Fruit fly (Drosophila melanogaster) whole organism, wandering third instar larva: Measurements from ENCODE around the gene Acn.

Source experiments
- Abd-B ChIP-seq: fragments of >200 bp; optimal IDR thresholded peaks from 2 replicates; lab custom pipeline; 2017; ENCODE audit warnings: missing biosample characterization, missing genetic modification characterization
- CG32264 ChIP-seq: fragments of 200-800 bp; sonication (Bioruptor generic); optimal IDR thresholded peaks from 2 replicates; lab custom pipeline; 2016; ENCODE audit warnings: missing biosample characterization, missing genetic modification characterization
- CG9705 ChIP-seq: fragments of 200-800 bp; sonication (Bioruptor generic); optimal IDR thresholded peaks from 2 replicates; lab custom pipeline; 2018; ENCODE audit warnings: missing biosample characterization, mild to moderate bottlenecking, missing genetic modification characterization
- CrebA ChIP-seq: fragments of 200-800 bp; sonication (Bioruptor generic); optimal IDR thresholded peaks from 2 replicates; lab custom pipeline; 2016; ENCODE audit warnings: missing biosample characterization, mild to moderate bottlenecking, missing genetic modification characterization, borderline replicate concordance
- Dfd ChIP-seq: fragments of >200 bp; optimal IDR thresholded peaks from 2 replicates; lab custom pipeline; 2017; ENCODE audit warnings: missing biosample characterization, missing genetic modification characterization
- Dif ChIP-seq: fragments of 200-275, 200-300 bp; sonication (Bioruptor generic); optimal IDR thresholded peaks from 2 replicates; lab custom pipeline; 2018; ENCODE audit warnings: missing biosample characterization, missing genetic modification characterization; ENCODE audit not compliant: partially characterized antibody
- GATAd ChIP-seq: sonication (Bioruptor generic); optimal IDR thresholded peaks from 2 replicates; lab custom pipeline; 2016; ENCODE audit warnings: missing biosample characterization, missing genetic modification characterization
- HLH106 ChIP-seq: fragments of 200-800 bp; optimal IDR thresholded peaks from 3 replicates; lab custom pipeline; 2019; ENCODE audit warnings: missing biosample characterization, mild to moderate bottlenecking, missing genetic modification characterization, moderate library complexity
- Hnf4 ChIP-seq: fragments of 200-800 bp; sonication (Bioruptor generic); optimal IDR thresholded peaks from 2 replicates; lab custom pipeline; 2016; ENCODE audit warnings: missing biosample characterization, mild to moderate bottlenecking, missing genetic modification characterization
- Hr78 ChIP-seq: fragments of >200 bp; optimal IDR thresholded peaks from 2 replicates; lab custom pipeline; 2017; ENCODE audit warnings: missing biosample characterization, missing genetic modification characterization
- Hr83 ChIP-seq: fragments of 200-300 bp; sonication (Bioruptor generic); optimal IDR thresholded peaks from 2 replicates; lab custom pipeline; 2016; ENCODE audit warnings: missing biosample characterization, mild to moderate bottlenecking, missing genetic modification characterization, moderate library complexity; ENCODE audit not compliant: poor library complexity, severe bottlenecking
- Jra ChIP-seq: sonication (Bioruptor generic); optimal IDR thresholded peaks from 2 replicates; lab custom pipeline; 2016; ENCODE audit warnings: missing biosample characterization, missing genetic modification characterization
- Mio ChIP-seq: sonication (Bioruptor generic); optimal IDR thresholded peaks from 2 replicates; lab custom pipeline; 2016; ENCODE audit warnings: missing biosample characterization, missing genetic modification characterization
- Myc ChIP-seq: fragments of >200 bp; optimal IDR thresholded peaks from 2 replicates; lab custom pipeline; 2017
- N ChIP-seq: fragments of >200 bp; optimal IDR thresholded peaks from 2 replicates; lab custom pipeline; 2018; ENCODE audit warnings: missing biosample characterization, missing external identifiers, missing genetic modification characterization
- OdsH ChIP-seq: fragments of 200-800 bp; sonication (Bioruptor generic); optimal IDR thresholded peaks from 2 replicates; lab custom pipeline; 2016; ENCODE audit warnings: missing biosample characterization, mild to moderate bottlenecking, missing genetic modification characterization
- Rel ChIP-seq, 2 experiments: fragments of 200-800 bp; sonication (Bioruptor generic) in 1 of 2; optimal IDR thresholded peaks; 2 replicates in 1 of 2; 3 replicates in 1 of 2; lab custom pipeline; 2016 to 2019; ENCODE audit warnings: mild to moderate bottlenecking in 2 of 2, missing biosample characterization in 2 of 2, missing genetic modification characterization in 2 of 2, moderate library complexity in 1 of 2
- Sp1 ChIP-seq: fragments of 200-800 bp; sonication (Bioruptor generic); optimal IDR thresholded peaks from 3 replicates; lab custom pipeline; 2019; ENCODE audit warnings: missing biosample characterization, mild to moderate bottlenecking, missing genetic modification characterization, moderate library complexity
- Vsx2 ChIP-seq: fragments of 200-300, 225-300 bp; sonication (Bioruptor generic); optimal IDR thresholded peaks from 2 replicates; lab custom pipeline; 2018; ENCODE audit warnings: missing biosample characterization, missing genetic modification characterization; ENCODE audit not compliant: partially characterized antibody
- br ChIP-seq: fragments of 200-800 bp; sonication (Bioruptor generic); optimal IDR thresholded peaks from 2 replicates; lab custom pipeline; 2016; ENCODE audit warnings: missing biosample characterization, missing genetic modification characterization
- brk ChIP-seq: fragments of 200-800 bp; sonication (Bioruptor generic); optimal IDR thresholded peaks from 2 replicates; lab custom pipeline; 2016; ENCODE audit warnings: missing biosample characterization, mild to moderate bottlenecking, missing genetic modification characterization
- dl ChIP-seq, 2 experiments: fragments of 175-275, 200-275 bp in 1 of 2; fragments of 200-275 bp in 1 of 2; sonication (Bioruptor generic); optimal IDR thresholded peaks; lab custom pipeline; 2018; ENCODE audit warnings: mild to moderate bottlenecking in 2 of 2, missing biosample characterization in 2 of 2, missing genetic modification characterization in 2 of 2, moderate library complexity in 2 of 2; ENCODE audit not compliant: partially characterized antibody in 2 of 2, insufficient read depth in 1 of 2
- dmrt93B ChIP-seq: fragments of 200-800 bp; sonication (Bioruptor generic); optimal IDR thresholded peaks from 2 replicates; lab custom pipeline; 2018; ENCODE audit warnings: missing biosample characterization, mild to moderate bottlenecking, missing genetic modification characterization
- dsf ChIP-seq: sonication (Bioruptor generic); optimal IDR thresholded peaks from 2 replicates; lab custom pipeline; 2016; ENCODE audit warnings: missing biosample characterization, missing genetic modification characterization, borderline replicate concordance
- ey ChIP-seq: fragments of 200-800 bp; sonication (Bioruptor generic); optimal IDR thresholded peaks from 2 replicates; lab custom pipeline; 2016; ENCODE audit warnings: missing biosample characterization, missing genetic modification characterization
- foxo ChIP-seq, 2 experiments: fragments of 200-800 bp; sonication (Bioruptor generic); optimal IDR thresholded peaks; 2 replicates in 1 of 2; 3 replicates in 1 of 2; lab custom pipeline; 2016 to 2017; ENCODE audit warnings: missing biosample characterization in 2 of 2, missing genetic modification characterization in 2 of 2
- fru ChIP-seq: fragments of 200-800 bp; sonication (Bioruptor generic); optimal IDR thresholded peaks from 3 replicates; lab custom pipeline; 2016; ENCODE audit warnings: missing biosample characterization, mild to moderate bottlenecking, missing genetic modification characterization
- h ChIP-seq: fragments of 200-800 bp; sonication (Bioruptor generic); optimal IDR thresholded peaks from 3 replicates; lab custom pipeline; 2016; ENCODE audit warnings: missing biosample characterization, mild to moderate bottlenecking, missing genetic modification characterization
- jim ChIP-seq: fragments of 175-275, 200-325 bp; sonication (Bioruptor generic); optimal IDR thresholded peaks from 2 replicates; lab custom pipeline; 2016; ENCODE audit warnings: missing biosample characterization, mild to moderate bottlenecking, missing genetic modification characterization
- lola ChIP-seq: fragments of >200 bp; optimal IDR thresholded peaks from 2 replicates; lab custom pipeline; 2017; ENCODE audit warnings: missing biosample characterization, missing genetic modification characterization
- pan ChIP-seq: fragments of >200 bp; optimal IDR thresholded peaks from 2 replicates; lab custom pipeline; 2017
- psq ChIP-seq: fragments of 200-800 bp; sonication (Bioruptor generic); optimal IDR thresholded peaks from 3 replicates; lab custom pipeline; 2017; ENCODE audit warnings: missing biosample characterization, mild to moderate bottlenecking, missing genetic modification characterization, moderate library complexity
- rgr ChIP-seq: fragments of 200-800 bp; sonication (Bioruptor generic); optimal IDR thresholded peaks from 3 replicates; lab custom pipeline; 2016; ENCODE audit warnings: missing biosample characterization, mild to moderate bottlenecking, missing genetic modification characterization
- sage ChIP-seq: fragments of 200-800 bp; sonication (Bioruptor generic); optimal IDR thresholded peaks from 2 replicates; lab custom pipeline; 2016; ENCODE audit warnings: missing biosample characterization, mild to moderate bottlenecking, missing genetic modification characterization
- sv ChIP-seq: fragments of 200-800 bp; sonication (Bioruptor generic); optimal IDR thresholded peaks from 3 replicates; lab custom pipeline; 2016; ENCODE audit warnings: missing biosample characterization, missing genetic modification characterization
- tai ChIP-seq: sonication (Bioruptor generic); optimal IDR thresholded peaks from 2 replicates; lab custom pipeline; 2016; ENCODE audit warnings: missing biosample characterization, missing genetic modification characterization
- usp ChIP-seq: fragments of >200 bp; optimal IDR thresholded peaks from 2 replicates; lab custom pipeline; 2017; ENCODE audit warnings: missing biosample characterization, missing genetic modification characterization
- woc ChIP-seq: sonication (Bioruptor generic); optimal IDR thresholded peaks from 2 replicates; lab custom pipeline; 2016; ENCODE audit warnings: missing biosample characterization, mild to moderate bottlenecking, missing genetic modification characterization

Acn gene

DNA sequence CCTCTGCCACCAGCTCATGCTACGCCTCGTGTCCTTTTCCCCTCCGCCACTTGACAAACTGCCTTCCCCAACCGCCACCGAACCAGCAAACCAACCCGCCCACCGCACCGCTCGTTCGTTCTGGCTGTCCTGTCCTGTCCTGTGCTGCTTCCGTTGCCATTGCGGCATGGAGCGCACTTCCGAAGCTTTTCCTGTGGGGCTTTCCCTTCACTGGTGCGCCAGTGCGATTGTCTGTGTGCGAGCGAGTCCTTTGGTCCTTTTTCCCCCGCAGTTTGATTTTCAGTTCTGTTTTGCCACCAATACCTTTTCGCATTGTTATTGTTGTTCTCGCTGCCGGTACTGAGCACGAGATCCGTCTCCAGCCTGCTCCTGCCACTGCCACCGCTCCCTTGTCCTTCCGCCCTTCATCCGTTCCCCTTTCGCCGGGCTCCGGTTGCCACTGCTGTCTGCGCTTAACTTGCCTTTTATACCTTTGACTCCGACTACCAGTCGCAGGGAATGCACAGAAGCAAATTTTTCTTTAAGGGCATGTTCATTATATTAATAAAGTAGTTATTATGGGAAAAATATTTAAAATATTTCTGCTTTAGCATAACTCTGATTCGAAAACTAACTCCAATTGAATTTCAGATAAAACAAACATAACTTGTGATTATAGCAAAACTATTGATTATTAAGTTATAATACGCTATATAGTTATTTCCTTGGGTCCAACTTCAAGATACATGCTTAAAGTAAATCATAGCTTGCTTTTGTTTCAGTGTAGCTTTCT lies 21.0 kb upstream of the Acn start:
- TF ChIP-seq OdsH (GFP tag; lab: Kevin White, UChicago) (peak; percentile 41), woc (GFP tag; lab: Kevin White, UChicago) (no peak), h (peak; percentile 60), Hr78 (no peak), Sp1 (GFP tag; lab: Kevin White, UChicago) (peak; percentile 78), CG9705 (peak; percentile 51), foxo (GFP tag; optimal IDR thresholded peaks at IDR 0.05; lab: Kevin White, UChicago) (peak in 1 of 2 experiments; percentile 69), usp (GFP tag; lab: Kevin White, UChicago) (no peak), jim (GFP tag; lab: Kevin White, UChicago) (no peak), ey (peak; percentile 51), rgr (peak; percentile 52), dsf (no peak), fru (GFP tag; lab: Kevin White, UChicago) (peak; percentile 61), psq (GFP tag; lab: Kevin White, UChicago) (peak; percentile 56), sv (GFP tag; lab: Kevin White, UChicago) (peak; percentile 9), Rel (GFP tag; optimal IDR thresholded peaks at IDR 0.05; lab: Kevin White, UChicago) (no peak), Rel (tag; optimal IDR thresholded peaks at IDR 0.05; lab: Kevin White, UChicago) (peak; percentile 5), Myc (lab: Kevin White, UChicago) (no peak), HLH106 (tag; lab: Kevin White, UChicago) (peak; percentile 76), N (no peak), brk (GFP tag; lab: Kevin White, UChicago) (no peak), Dfd (no peak), br (GFP tag; lab: Kevin White, UChicago) (peak; percentile 24), Jra (GFP tag; lab: Kevin White, UChicago) (no peak), Vsx2 (GFP tag; lab: Kevin White, UChicago) (no peak), lola (GFP tag; lab: Kevin White, UChicago) (no peak), CrebA (GFP tag; lab: Kevin White, UChicago) (no peak), dmrt93B (peak; percentile 49)

dm6 chr2L:19024744-19025059 lies 20.5 kb upstream of the Acn start:
- no peak for TF ChIP-seq psq (GFP tag; lab: Kevin White, UChicago)
- no peak for TF ChIP-seq dl (GFP tag; optimal IDR thresholded peaks at IDR 0.05; lab: Kevin White, UChicago; ENCODE audit: insufficient read depth in 1 of 2, partially characterized antibody in 2 of 2)
- no peak for TF ChIP-seq CG9705
- TF ChIP-seq h: no peak
- TF ChIP-seq Sp1 (GFP tag; lab: Kevin White, UChicago): no peak
- TF ChIP-seq OdsH (GFP tag; lab: Kevin White, UChicago): no peak
- no peak for TF ChIP-seq br (GFP tag; lab: Kevin White, UChicago)

DNA sequence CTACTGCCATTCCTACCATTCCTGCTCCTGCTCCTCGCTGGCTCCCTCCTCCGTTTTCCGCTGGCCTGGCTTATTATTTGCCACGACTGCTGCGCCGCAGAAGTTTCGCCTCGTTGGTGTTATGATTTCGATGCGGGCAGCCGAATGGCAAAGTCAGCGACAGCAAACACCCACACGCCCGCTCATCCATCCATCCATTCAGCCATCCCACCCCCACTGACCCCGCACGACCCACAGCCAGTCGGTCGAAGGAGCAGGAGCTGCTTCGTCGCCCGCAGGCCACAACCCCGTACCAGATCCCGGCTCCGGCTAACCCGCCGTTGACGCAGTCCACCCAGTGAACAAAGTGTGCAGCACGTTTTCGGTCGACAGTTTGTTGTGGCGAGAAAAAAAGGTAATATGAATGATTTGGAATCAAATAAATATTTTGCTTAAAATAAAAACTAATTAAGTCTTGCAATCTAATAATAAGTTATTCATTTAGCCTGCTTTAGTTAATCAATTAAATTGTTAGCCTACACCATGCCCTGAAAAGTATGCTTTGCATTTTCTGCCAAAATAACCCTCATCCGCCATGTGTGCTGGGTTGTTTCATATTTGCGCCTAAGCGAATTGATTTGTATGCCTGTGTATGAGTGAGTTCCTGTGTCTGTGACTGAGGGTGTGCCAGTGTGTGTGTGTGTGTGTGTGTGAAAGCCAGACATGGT lies 18.5 kb upstream of the Acn start:
- TF ChIP-seq dmrt93B: peak; percentile 26
- no peak for TF ChIP-seq Hr83
- no peak for TF ChIP-seq Abd-B (GFP tag; lab: Kevin White, UChicago)
- TF ChIP-seq br (GFP tag; lab: Kevin White, UChicago): peak; percentile 20
- TF ChIP-seq h: peak; percentile 37
- TF ChIP-seq OdsH (GFP tag; lab: Kevin White, UChicago): peak; percentile 38
- no peak for TF ChIP-seq woc (GFP tag; lab: Kevin White, UChicago)
- TF ChIP-seq Rel (GFP tag; optimal IDR thresholded peaks at IDR 0.05; lab: Kevin White, UChicago): no peak
- no peak for TF ChIP-seq Rel (tag; optimal IDR thresholded peaks at IDR 0.05; lab: Kevin White, UChicago)
- TF ChIP-seq usp (GFP tag; lab: Kevin White, UChicago): no peak
- no peak for TF ChIP-seq tai
- no peak for TF ChIP-seq lola (GFP tag; lab: Kevin White, UChicago)
- TF ChIP-seq CG9705: peak; percentile 33
- TF ChIP-seq Myc (lab: Kevin White, UChicago): no peak
- no peak for TF ChIP-seq sv (GFP tag; lab: Kevin White, UChicago)
- TF ChIP-seq ey: peak; percentile 50
- TF ChIP-seq sage (GFP tag; lab: Kevin White, UChicago): no peak
- no peak for TF ChIP-seq Jra (GFP tag; lab: Kevin White, UChicago)
- no peak for TF ChIP-seq Hr78
- TF ChIP-seq N: no peak
- TF ChIP-seq jim (GFP tag; lab: Kevin White, UChicago): no peak
- TF ChIP-seq CrebA (GFP tag; lab: Kevin White, UChicago): no peak
- TF ChIP-seq fru (GFP tag; lab: Kevin White, UChicago): peak; percentile 48
- no peak for TF ChIP-seq brk (GFP tag; lab: Kevin White, UChicago)
- no peak for TF ChIP-seq dsf
- TF ChIP-seq Hnf4 (GFP tag; lab: Kevin White, UChicago): no peak
- no peak for TF ChIP-seq Mio (GFP tag; lab: Kevin White, UChicago)
- peak; percentile 60 for TF ChIP-seq HLH106 (tag; lab: Kevin White, UChicago)
- no peak for TF ChIP-seq Vsx2 (GFP tag; lab: Kevin White, UChicago)
- peak; percentile 20 for TF ChIP-seq psq (GFP tag; lab: Kevin White, UChicago)
- TF ChIP-seq pan (lab: Kevin White, UChicago): no peak
- TF ChIP-seq foxo (GFP tag; optimal IDR thresholded peaks at IDR 0.05; lab: Kevin White, UChicago): peak in 1 of 2 experiments; percentile 57
- no peak for TF ChIP-seq GATAd (GFP tag; lab: Kevin White, UChicago)
- TF ChIP-seq CG32264 (GFP tag; lab: Kevin White, UChicago): no peak
- TF ChIP-seq dl (GFP tag; optimal IDR thresholded peaks at IDR 0.05; lab: Kevin White, UChicago; ENCODE audit: insufficient read depth in 1 of 2, partially characterized antibody in 2 of 2): no peak
- TF ChIP-seq rgr: peak; percentile 13
- no peak for TF ChIP-seq Dif (GFP tag; lab: Kevin White, UChicago)
- peak; percentile 67 for TF ChIP-seq Sp1 (GFP tag; lab: Kevin White, UChicago)
